Fruit fly (Drosophila melanogaster): Measurements from ENCODE around the gene ringer.

The ringer gene

dm6 chr3L:16309972-16310371 lies 49.3 kb downstream of the ringer start (continued):
- peak; percentile 46; the same call in 1 of the 2 replicates for TF ChIP-seq sob (GFP tag; IDR thresholded peaks at IDR 0.05)
- no peak for TF ChIP-seq ato (GFP tag; IDR thresholded peaks at IDR 0.05; ENCODE audit: partially characterized antibody)
- no peak for TF ChIP-seq dpn (GFP tag; optimal IDR thresholded peaks at IDR 0.05)
- no peak for TF ChIP-seq tx (GFP tag; optimal IDR thresholded peaks at IDR 0.05)
- peak; percentile 67 for TF ChIP-seq schlank (tag; optimal IDR thresholded peaks at IDR 0.05)
- no peak for TF ChIP-seq ro (GFP tag; IDR thresholded peaks at IDR 0.05)
- TF ChIP-seq CG1832 (GFP tag; optimal IDR thresholded peaks at IDR 0.05), result no peak
- no peak for TF ChIP-seq CG12744 (GFP tag; optimal IDR thresholded peaks at IDR 0.05)
- TF ChIP-seq slbo (GFP tag; IDR thresholded peaks at IDR 0.05), result peak; percentile 72
- no peak for TF ChIP-seq CG1603 (tag; optimal IDR thresholded peaks at IDR 0.05)
- TF ChIP-seq CG31388 (GFP tag; optimal IDR thresholded peaks at IDR 0.05), result no peak
- TF ChIP-seq hth (optimal IDR thresholded peaks at IDR 0.05), result no peak
- TF ChIP-seq CG9817 (tag; optimal IDR thresholded peaks at IDR 0.05), result peak; percentile 63
- no peak for TF ChIP-seq Gsc (GFP tag; IDR thresholded peaks at IDR 0.05)
- TF ChIP-seq CG6689 (GFP tag; IDR thresholded peaks at IDR 0.05), result no peak
- no peak for TF ChIP-seq CG5245 (GFP tag; optimal IDR thresholded peaks at IDR 0.05)
- no peak for TF ChIP-seq slp2 (GFP tag; optimal IDR thresholded peaks at IDR 0.05)
- no peak for TF ChIP-seq CG3407 (GFP tag; optimal IDR thresholded peaks at IDR 0.05)
- no peak for TF ChIP-seq tna (GFP tag; IDR thresholded peaks at IDR 0.05; ENCODE audit: partially characterized antibody)
- TF ChIP-seq btn (GFP tag; optimal IDR thresholded peaks at IDR 0.05), result no peak
- no peak for TF ChIP-seq Nf-YC (tag; optimal IDR thresholded peaks at IDR 0.05)
- TF ChIP-seq HmgZ (tag; optimal IDR thresholded peaks at IDR 0.05), result no peak
- TF ChIP-seq Myb (GFP tag; optimal IDR thresholded peaks at IDR 0.05), result peak; percentile 38
- no peak for TF ChIP-seq B-H1 (GFP tag; IDR thresholded peaks at IDR 0.05)
- no peak for TF ChIP-seq E2f2 (GFP tag; IDR thresholded peaks at IDR 0.05)
- no peak for TF ChIP-seq dati (GFP tag; IDR thresholded peaks at IDR 0.05)
- TF ChIP-seq Chrac-16 (GFP tag; optimal IDR thresholded peaks at IDR 0.05), result no peak
- no peak for TF ChIP-seq HLHmδ (GFP tag; optimal IDR thresholded peaks at IDR 0.05)
- TF ChIP-seq CG8388 (GFP tag; optimal IDR thresholded peaks at IDR 0.05), result no peak
- no peak for TF ChIP-seq CG8281 (tag; optimal IDR thresholded peaks at IDR 0.05)
- no peak for TF ChIP-seq gfzf (GFP tag; optimal IDR thresholded peaks at IDR 0.05)
- no peak for TF ChIP-seq jing (GFP tag; optimal IDR thresholded peaks at IDR 0.05)
- TF ChIP-seq Optix (GFP tag; IDR thresholded peaks at IDR 0.05), result no peak
- no peak for TF ChIP-seq eyg (GFP tag; optimal IDR thresholded peaks at IDR 0.05)
- peak; percentile 11 for TF ChIP-seq caup (GFP tag; optimal IDR thresholded peaks at IDR 0.05; ENCODE audit: severe bottlenecking)
- no peak for TF ChIP-seq Dll (GFP tag; IDR thresholded peaks at IDR 0.05; ENCODE audit: partially characterized antibody)
- TF ChIP-seq p53 (GFP tag; optimal IDR thresholded peaks at IDR 0.05), result no peak
- no peak for TF ChIP-seq NC2β (GFP tag; optimal IDR thresholded peaks at IDR 0.05)
- no peak for TF ChIP-seq scrt (GFP tag; optimal IDR thresholded peaks at IDR 0.05)
- TF ChIP-seq gem (tag; optimal IDR thresholded peaks at IDR 0.05), result peak; percentile 35
- no peak for TF ChIP-seq zfh1 (GFP tag; IDR thresholded peaks at IDR 0.05)
- TF ChIP-seq Aef1 (GFP tag; IDR thresholded peaks at IDR 0.05), result 0 out of 3 replicates have a peak, but pooled peaks have one; percentile 33
- no peak for TF ChIP-seq aop (GFP tag; IDR thresholded peaks at IDR 0.05)
- no peak for TF ChIP-seq CG13287 (GFP tag; IDR thresholded peaks at IDR 0.05; ENCODE audit: partially characterized antibody)
- no peak for TF ChIP-seq CG8089 (GFP tag; optimal IDR thresholded peaks at IDR 0.05)
- no peak for TF ChIP-seq zen (tag; optimal IDR thresholded peaks at IDR 0.05)
- no peak for TF ChIP-seq Dp (GFP tag; optimal IDR thresholded peaks at IDR 0.05)
- TF ChIP-seq CG11456 (GFP tag; IDR thresholded peaks at IDR 0.05), result 0 out of 3 replicates have a peak, but pooled peaks have one; percentile 50
- TF ChIP-seq Sry-δ (GFP tag; optimal IDR thresholded peaks at IDR 0.05), result no peak
- no peak for TF ChIP-seq CG10654 (GFP tag; optimal IDR thresholded peaks at IDR 0.05)
- TF ChIP-seq pros (GFP tag; optimal IDR thresholded peaks at IDR 0.05), result no peak
- TF ChIP-seq hb (GFP tag; IDR thresholded peaks at IDR 0.05; ENCODE audit: partially characterized antibody), result no peak

All from whole organism, embryonic.